Worm (Caenorhabditis elegans) whole organism, L1 larva: Measurements from ENCODE around the gene sprr-2.

Experiments used
- C16A3.4 ChIP-seq: fragments of 150-350 bp; optimal IDR thresholded peaks from 2 replicates; lab custom pipeline; 2014; ENCODE audit warnings: missing biosample characterization, missing genetic modification characterization
- C34B4.2 ChIP-seq: sonication (generic microtip); optimal IDR thresholded peaks from 2 replicates; lab custom pipeline; 2017; ENCODE audit warnings: mild to moderate bottlenecking, missing genetic modification characterization, missing compliant biosample characterization
- aha-1 ChIP-seq: fragments of 150-350 bp; optimal IDR thresholded peaks from 2 replicates; lab custom pipeline; 2014; ENCODE audit warnings: missing biosample characterization, missing genetic modification characterization
- aly-2 ChIP-seq: fragments of 150-350 bp; optimal IDR thresholded peaks from 2 replicates; lab custom pipeline; 2014; ENCODE audit warnings: missing biosample characterization, missing genetic modification characterization
- ama-1 ChIP-seq: fragments of 150-350 bp; optimal IDR thresholded peaks from 2 replicates; lab custom pipeline; 2014
- blmp-1 ChIP-seq: fragments of 150-350 bp; optimal IDR thresholded peaks from 2 replicates; lab custom pipeline; 2014; ENCODE audit warnings: missing biosample characterization, missing genetic modification characterization
- ceh-82 ChIP-seq, 3 experiments: fragments of 150-350 bp in 1 of 3; sonication (generic microtip) in 2 of 3; optimal IDR thresholded peaks; 2 replicates each; lab custom pipeline; 2014 to 2017; ENCODE audit warnings: missing biosample characterization in 3 of 3, missing genetic modification characterization in 3 of 3
- ceh-90 ChIP-seq: sonication (generic microtip); optimal IDR thresholded peaks from 2 replicates; lab custom pipeline; 2016; ENCODE audit warnings: missing genetic modification characterization, missing compliant biosample characterization
- dsc-1 ChIP-seq: sonication (generic microtip); optimal IDR thresholded peaks from 2 replicates; lab custom pipeline; 2016; ENCODE audit warnings: mild to moderate bottlenecking, missing genetic modification characterization, missing compliant biosample characterization
- efl-1 ChIP-seq, 4 experiments: fragments of 150-350 bp; optimal IDR thresholded peaks in 3 of 4; peaks in 1 of 4; 1 replicate in 1 of 4; 2 replicates in 3 of 4; lab custom pipeline; 2014; ENCODE audit warnings: missing biosample characterization in 2 of 4, missing genetic modification characterization in 2 of 4, missing genetic modification reagents in 2 of 4
- efl-3 ChIP-seq: fragments of 200-800 bp; sonication (Bioruptor generic); optimal IDR thresholded peaks from 2 replicates; lab custom pipeline; 2018; ENCODE audit warnings: mild to moderate bottlenecking, missing genetic modification characterization, missing compliant biosample characterization
- egl-27 ChIP-seq, 2 experiments: fragments of 150-350 bp in 1 of 2; sonication (generic microtip); optimal IDR thresholded peaks; 3 replicates each; lab custom pipeline; 2017 to 2018; ENCODE audit warnings: missing biosample characterization in 2 of 2, missing genetic modification characterization in 2 of 2, missing genetic modification reagents in 2 of 2
- elt-2 ChIP-seq: sonication (generic microtip); optimal IDR thresholded peaks from 2 replicates; lab custom pipeline; 2016; ENCODE audit warnings: missing genetic modification characterization, mild to moderate bottlenecking, inconsistent platforms, missing compliant biosample characterization, missing genetic modification reagents
- fkh-4 ChIP-seq: sonication (generic microtip); optimal IDR thresholded peaks from 2 replicates; lab custom pipeline; 2016; ENCODE audit warnings: missing compliant biosample characterization, missing genetic modification characterization, borderline replicate concordance
- fkh-8 ChIP-seq: sonication (generic microtip); optimal IDR thresholded peaks from 2 replicates; lab custom pipeline; 2016; ENCODE audit warnings: mild to moderate bottlenecking, missing genetic modification characterization, missing compliant biosample characterization
- grh-1 ChIP-seq: fragments of 200-800 bp; sonication (Bioruptor generic); IDR thresholded peaks from 2 replicates; pipeline ENCODE4 v1.3.6; 2022; ENCODE audit warnings: missing genetic modification reagents, missing genetic modification characterization, missing compliant biosample characterization
- irx-1 ChIP-seq: sonication (generic microtip); optimal IDR thresholded peaks from 2 replicates; lab custom pipeline; 2016; ENCODE audit warnings: missing genetic modification characterization, missing compliant biosample characterization
- jun-1 ChIP-seq: fragments of 150-350 bp; optimal IDR thresholded peaks from 2 replicates; lab custom pipeline; 2014; ENCODE audit warnings: missing biosample characterization, missing genetic modification reagents, missing genetic modification characterization
- lin-14 ChIP-seq: fragments of 200-800 bp; sonication (Bioruptor generic); optimal IDR thresholded peaks from 2 replicates; lab custom pipeline; 2018; ENCODE audit warnings: mild to moderate bottlenecking, missing genetic modification characterization, moderate library complexity, missing compliant biosample characterization
- lin-35 ChIP-seq, 2 experiments: fragments of 150-350 bp; optimal IDR thresholded peaks; 2 replicates each; lab custom pipeline; 2014; ENCODE audit warnings: missing biosample characterization in 2 of 2, missing genetic modification characterization in 2 of 2, missing genetic modification reagents in 2 of 2
- lin-39 ChIP-seq: fragments of 150-350 bp; optimal IDR thresholded peaks from 2 replicates; lab custom pipeline; 2014; ENCODE audit warnings: missing biosample characterization, missing genetic modification reagents, missing genetic modification characterization
- lsy-2 ChIP-seq, 2 experiments: fragments of 150-350 bp; optimal IDR thresholded peaks; 2 replicates each; lab custom pipeline; 2014; ENCODE audit warnings: missing biosample characterization in 2 of 2, missing genetic modification characterization in 2 of 2
- mab-9 ChIP-seq: fragments of 200-800 bp; sonication (Bioruptor generic); IDR thresholded peaks from 2 replicates; pipeline ENCODE4 v1.3.6; 2022; ENCODE audit warnings: missing genetic modification reagents, missing genetic modification characterization, missing compliant biosample characterization
- mdl-1 ChIP-seq, 2 experiments: fragments of 150-350 bp; optimal IDR thresholded peaks; 2 replicates each; lab custom pipeline; 2014 to 2017; ENCODE audit warnings: missing biosample characterization in 2 of 2, missing genetic modification characterization in 2 of 2, inconsistent platforms in 1 of 2
- mef-2 ChIP-seq: fragments of 150-350 bp; optimal IDR thresholded peaks from 2 replicates; lab custom pipeline; 2014; ENCODE audit warnings: missing biosample characterization, missing genetic modification characterization
- mep-1 ChIP-seq: fragments of 150-350 bp; optimal IDR thresholded peaks from 2 replicates; lab custom pipeline; 2014; ENCODE audit warnings: missing biosample characterization, missing genetic modification characterization
- nhr-11 ChIP-seq: fragments of 150-350 bp; optimal IDR thresholded peaks from 2 replicates; lab custom pipeline; 2014; ENCODE audit warnings: missing biosample characterization, missing genetic modification characterization
- nhr-19 ChIP-seq: fragments of 200-800 bp; sonication (Bioruptor generic); conservative IDR thresholded peaks from 2 replicates; pipeline ENCODE4 v1.3.6; 2022; ENCODE audit warnings: missing genetic modification characterization, missing compliant biosample characterization
- nhr-20 ChIP-seq: sonication (generic microtip); optimal IDR thresholded peaks from 2 replicates; lab custom pipeline; 2016; ENCODE audit warnings: mild to moderate bottlenecking, missing genetic modification characterization, missing compliant biosample characterization
- nhr-47 ChIP-seq: sonication (generic microtip); optimal IDR thresholded peaks from 2 replicates; lab custom pipeline; 2016; ENCODE audit warnings: mild to moderate bottlenecking, missing genetic modification characterization, moderate library complexity, missing compliant biosample characterization
- nhr-71 ChIP-seq: sonication (generic microtip); optimal IDR thresholded peaks from 2 replicates; lab custom pipeline; 2016; ENCODE audit warnings: mild to moderate bottlenecking, missing genetic modification characterization, moderate library complexity, missing compliant biosample characterization
- nhr-77 ChIP-seq: fragments of 150-350 bp; optimal IDR thresholded peaks from 2 replicates; lab custom pipeline; 2014; ENCODE audit warnings: missing biosample characterization, missing genetic modification characterization
- nhr-85 ChIP-seq: sonication (generic microtip); peaks from one replicate; lab custom pipeline; 2016; ENCODE audit warnings: missing genetic modification characterization, inconsistent platforms, missing compliant biosample characterization
- nhr-90 ChIP-seq: sonication (generic microtip); optimal IDR thresholded peaks from 2 replicates; lab custom pipeline; 2016; ENCODE audit warnings: mild to moderate bottlenecking, missing genetic modification characterization, missing compliant biosample characterization; ENCODE audit not compliant: poor library complexity
- rnt-1 ChIP-seq: sonication (generic microtip); optimal IDR thresholded peaks from 2 replicates; lab custom pipeline; 2016; ENCODE audit warnings: mild to moderate bottlenecking, missing genetic modification characterization, moderate library complexity, missing compliant biosample characterization
- skn-1 ChIP-seq: fragments of 150-350 bp; optimal IDR thresholded peaks from 2 replicates; lab custom pipeline; 2014; ENCODE audit warnings: missing biosample characterization, missing genetic modification characterization
- snpc-4 ChIP-seq: fragments of 150-350 bp; optimal IDR thresholded peaks from 2 replicates; lab custom pipeline; 2014; ENCODE audit warnings: missing biosample characterization, missing genetic modification characterization
- snu-23 ChIP-seq: sonication (generic microtip); optimal IDR thresholded peaks from 2 replicates; lab custom pipeline; 2016; ENCODE audit warnings: missing genetic modification characterization, missing compliant biosample characterization
- sox-4 ChIP-seq: sonication (generic microtip); optimal IDR thresholded peaks from 2 replicates; lab custom pipeline; 2016; ENCODE audit warnings: missing genetic modification characterization, missing compliant biosample characterization
- swsn-7 ChIP-seq: sonication (generic microtip); optimal IDR thresholded peaks from 2 replicates; lab custom pipeline; 2016; ENCODE audit warnings: missing genetic modification characterization, missing compliant biosample characterization
- tbx-2 ChIP-seq: sonication (generic microtip); optimal IDR thresholded peaks from 2 replicates; lab custom pipeline; 2016; ENCODE audit warnings: missing genetic modification characterization, missing compliant biosample characterization
- tlp-1 ChIP-seq: fragments of 150-350 bp; optimal IDR thresholded peaks from 2 replicates; lab custom pipeline; 2014; ENCODE audit warnings: missing biosample characterization, missing genetic modification characterization
- unc-30 ChIP-seq: sonication (generic microtip); optimal IDR thresholded peaks from 2 replicates; lab custom pipeline; 2017; ENCODE audit warnings: missing biosample characterization, missing genetic modification characterization
- unc-86 ChIP-seq: sonication (generic microtip); optimal IDR thresholded peaks from 2 replicates; lab custom pipeline; 2016; ENCODE audit warnings: missing genetic modification characterization, missing compliant biosample characterization
- xbp-1 ChIP-seq: sonication (generic microtip); optimal IDR thresholded peaks from 2 replicates; lab custom pipeline; 2016; ENCODE audit warnings: missing genetic modification characterization, missing compliant biosample characterization
- ztf-4 ChIP-seq: fragments of 150-350 bp; optimal IDR thresholded peaks from 2 replicates; lab custom pipeline; 2014; ENCODE audit warnings: missing biosample characterization, missing genetic modification characterization

The sprr-2 gene

ce11 chrX:14792315-14793197, 689 bp upstream of the sprr-2 start:
- peak; percentile 30 for TF ChIP-seq nhr-85 (tag; lab: Kevin White, UChicago)
- TF ChIP-seq efl-1 (optimal IDR thresholded peaks at IDR 0.05; lab: Kevin White, UChicago) = no peak
- TF ChIP-seq efl-1 (GFP tag; optimal IDR thresholded peaks at IDR 0.05 in 1 of 2; lab: Kevin White, UChicago) = peak in 1 of 2 experiments; percentile 40
- no peak for TF ChIP-seq skn-1 (tag; lab: Kevin White, UChicago)
- TF ChIP-seq nhr-47 (tag; lab: Kevin White, UChicago) = no peak
- no peak for TF ChIP-seq egl-27 (tag; optimal IDR thresholded peaks at IDR 0.05; lab: Kevin White, UChicago)
- TF ChIP-seq aly-2 = peak; percentile 66
- peak; percentile 8 for TF ChIP-seq nhr-11 (tag; lab: Kevin White, UChicago)
- no peak for TF ChIP-seq irx-1 (tag; lab: Kevin White, UChicago)
- TF ChIP-seq mef-2 (tag; lab: Kevin White, UChicago) = no peak
- TF ChIP-seq, all 84 proteins: peak for 4

- TF ChIP-seq sox-4 (tag; lab: Kevin White, UChicago) (no peak), ceh-82 (tag; optimal IDR thresholded peaks at IDR 0.05; lab: Kevin White, UChicago) (no peak), ztf-4 (tag; lab: Kevin White, UChicago) (no peak), unc-86 (tag; lab: Kevin White, UChicago) (no peak), C34B4.2 (no peak), unc-30 (tag; lab: Kevin White, UChicago) (no peak), lsy-2 (tag; optimal IDR thresholded peaks at IDR 0.05; lab: Kevin White, UChicago) (no peak), skn-1 (tag; lab: Kevin White, UChicago) (no peak), ceh-90 (tag; lab: Kevin White, UChicago) (no peak), grh-1 (no peak), aha-1 (no peak), lin-39 (tag; lab: Kevin White, UChicago) (no peak), xbp-1 (tag; lab: Kevin White, UChicago) (no peak), ama-1 (no peak), fkh-8 (tag; lab: Kevin White, UChicago) (no peak)
Measured at ce11 chrX:14794170-14794569, 925 bp downstream of the sprr-2 start.

ce11 chrX:14797405-14797804, 4.2 kb downstream of the sprr-2 start:
- TF ChIP-seq dsc-1 (tag; lab: Kevin White, UChicago) = peak; percentile 94
- no peak for TF ChIP-seq aha-1
- no peak for TF ChIP-seq mef-2 (tag; lab: Kevin White, UChicago)
- TF ChIP-seq jun-1 (tag; lab: Kevin White, UChicago) = no peak
- TF ChIP-seq mab-9 (GFP tag; lab: Robert Waterston, UW) = no peak
- TF ChIP-seq blmp-1 (tag; lab: Kevin White, UChicago) = no peak
- no peak for TF ChIP-seq ama-1

- peak in 1 of 3 experiments; percentile 22 for TF ChIP-seq ceh-82 (tag; optimal IDR thresholded peaks at IDR 0.05; lab: Kevin White, UChicago)
- TF ChIP-seq lin-14 (GFP tag; lab: Kevin White, UChicago) = peak; percentile 43
- TF ChIP-seq snu-23 (GFP tag; lab: Kevin White, UChicago) = peak; percentile 41
- TF ChIP-seq snpc-4 = no peak
- peak; percentile 54 for TF ChIP-seq nhr-90
- peak; percentile 11 to 44 for TF ChIP-seq lsy-2 (tag; optimal IDR thresholded peaks at IDR 0.05; lab: Kevin White, UChicago)
- peak; percentile 37 for TF ChIP-seq nhr-20 (tag; lab: Kevin White, UChicago)
- peak; percentile 60 for TF ChIP-seq rnt-1 (tag; lab: Kevin White, UChicago)
- TF ChIP-seq mep-1 = peak; percentile 26
- peak; percentile 44 for TF ChIP-seq elt-2 (tag; lab: Kevin White, UChicago)
- TF ChIP-seq C16A3.4 (tag; lab: Kevin White, UChicago) = peak; percentile 39
- TF ChIP-seq efl-3 = no peak
- peak; percentile 18 for TF ChIP-seq dsc-1 (tag; lab: Kevin White, UChicago)
- TF ChIP-seq nhr-71 (tag; lab: Kevin White, UChicago) = peak; percentile 50
- TF ChIP-seq tbx-2 (tag; lab: Kevin White, UChicago) = peak; percentile 24
- peak; percentile 19 for TF ChIP-seq skn-1 (tag; lab: Kevin White, UChicago)
- no peak for TF ChIP-seq tlp-1 (tag; lab: Kevin White, UChicago)
- peak; percentile 23 for TF ChIP-seq swsn-7 (tag; lab: Kevin White, UChicago)
- TF ChIP-seq mdl-1 (tag; optimal IDR thresholded peaks at IDR 0.05; lab: Kevin White, UChicago) = peak in 1 of 2 experiments; percentile 39
- TF ChIP-seq fkh-4 (tag; lab: Kevin White, UChicago) = no peak
- TF ChIP-seq nhr-77 (tag; lab: Kevin White, UChicago) = peak; percentile 20
- peak; percentile 51 for TF ChIP-seq nhr-47 (tag; lab: Kevin White, UChicago)
- no peak for TF ChIP-seq lin-35 (GFP tag; optimal IDR thresholded peaks at IDR 0.05; lab: Kevin White, UChicago)
- TF ChIP-seq nhr-19 = peak; percentile 35
- TF ChIP-seq irx-1 (tag; lab: Kevin White, UChicago) = no peak
Measured at ce11 chrX:14804706-14805105, 11.5 kb downstream of the sprr-2 start.
